Fruit fly (Drosophila melanogaster): ENCODE results near the gene Ing5.

DNA sequence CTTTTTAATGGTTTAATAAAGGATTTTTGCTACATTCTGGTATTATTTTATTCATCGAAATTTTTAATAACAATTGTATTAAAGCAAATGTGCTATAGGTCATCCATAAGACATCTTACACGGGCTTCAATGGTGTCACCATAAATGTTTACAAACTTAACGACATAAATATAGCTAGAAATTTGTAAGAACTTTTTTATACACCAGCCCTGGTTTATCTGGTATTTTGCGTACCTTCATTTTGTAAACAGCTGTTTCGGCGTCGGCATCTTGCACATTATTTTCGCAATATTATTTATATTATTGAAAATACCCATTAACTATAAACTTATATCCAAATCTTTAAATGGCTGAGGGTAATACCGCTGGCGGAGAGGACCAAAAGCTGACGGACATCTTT is 19.7 kb downstream of the Ing5 start, which contains the start of gene Tap42:
- TF ChIP-seq sage (GFP tag; optimal IDR thresholded peaks at IDR 0.05) (peak; percentile 76), fru (GFP tag; optimal IDR thresholded peaks at IDR 0.05) (peak; percentile 3), Myc (optimal IDR thresholded peaks at IDR 0.05) (peak; percentile 64), h (GFP tag; optimal IDR thresholded peaks at IDR 0.05) (peak; percentile 17), Mio (GFP tag; optimal IDR thresholded peaks at IDR 0.05) (no peak), Dfd (GFP tag; optimal IDR thresholded peaks at IDR 0.05) (no peak)

Data from whole organism, wandering third instar larva.